Worm (Caenorhabditis elegans) whole organism, late embryonic: ENCODE measurements around the gene prp-8.

Experiments used
- C08G9.2 ChIP-seq: sonication (generic microtip); optimal IDR thresholded peaks from 2 replicates; lab custom pipeline; 2016; ENCODE audit warnings: mild to moderate bottlenecking, missing genetic modification characterization, moderate library complexity, missing compliant biosample characterization
- C38D4.7 ChIP-seq: fragments of 200-800 bp; sonication (Bioruptor generic); optimal IDR thresholded peaks from 2 replicates; lab custom pipeline; 2018; ENCODE audit warnings: mild to moderate bottlenecking, missing genetic modification characterization, moderate library complexity, missing compliant biosample characterization
- Y22D7AL.16 ChIP-seq: sonication (generic microtip); optimal IDR thresholded peaks from 2 replicates; lab custom pipeline; 2016; ENCODE audit warnings: missing genetic modification characterization, missing compliant biosample characterization
- ceh-14 ChIP-seq: sonication (generic microtip); optimal IDR thresholded peaks from 2 replicates; lab custom pipeline; 2016; ENCODE audit warnings: missing genotype, missing genetic modification characterization, missing compliant biosample characterization
- ceh-18 ChIP-seq: sonication (generic microtip); optimal IDR thresholded peaks from 2 replicates; lab custom pipeline; 2016; ENCODE audit warnings: missing genetic modification characterization, missing compliant biosample characterization
- ceh-19 ChIP-seq: fragments of 200-800 bp; sonication (Bioruptor generic); optimal IDR thresholded peaks from 2 replicates; lab custom pipeline; 2018; ENCODE audit warnings: mild to moderate bottlenecking, missing genetic modification characterization, missing compliant biosample characterization
- ceh-2 ChIP-seq: sonication (generic microtip); optimal IDR thresholded peaks from 2 replicates; lab custom pipeline; 2016; ENCODE audit warnings: missing genotype, missing genetic modification characterization, missing compliant biosample characterization
- ceh-22 ChIP-seq: sonication (generic microtip); optimal IDR thresholded peaks from 2 replicates; lab custom pipeline; 2017; ENCODE audit warnings: missing biosample characterization, missing genetic modification characterization
- ceh-24 ChIP-seq: sonication (generic microtip); optimal IDR thresholded peaks from 2 replicates; lab custom pipeline; 2016; ENCODE audit warnings: mild to moderate bottlenecking, missing genetic modification characterization, missing compliant biosample characterization
- ceh-30 ChIP-seq: fragments of 150-350 bp; optimal IDR thresholded peaks from 2 replicates; lab custom pipeline; 2014; ENCODE audit warnings: missing biosample characterization, missing genetic modification characterization
- ceh-31 ChIP-seq: sonication (generic microtip); optimal IDR thresholded peaks from 2 replicates; lab custom pipeline; 2016; ENCODE audit warnings: missing genetic modification characterization, missing compliant biosample characterization
- ceh-34 ChIP-seq: sonication (generic microtip); optimal IDR thresholded peaks from 2 replicates; lab custom pipeline; 2016; ENCODE audit warnings: mild to moderate bottlenecking, missing genetic modification characterization, missing compliant biosample characterization
- ceh-6 ChIP-seq: fragments of 200-800 bp; sonication (Bioruptor generic); optimal IDR thresholded peaks from 2 replicates; lab custom pipeline; 2018; ENCODE audit warnings: mild to moderate bottlenecking, missing genetic modification characterization, missing compliant biosample characterization
- ceh-9 ChIP-seq: sonication (generic microtip); optimal IDR thresholded peaks from 2 replicates; lab custom pipeline; 2016; ENCODE audit warnings: mild to moderate bottlenecking, missing genetic modification characterization, inconsistent platforms, missing compliant biosample characterization
- che-1 ChIP-seq: sonication (generic microtip); optimal IDR thresholded peaks from 2 replicates; lab custom pipeline; 2016; ENCODE audit warnings: mild to moderate bottlenecking, missing genetic modification characterization, missing compliant biosample characterization
- dmd-4 ChIP-seq: sonication (generic microtip); optimal IDR thresholded peaks from 2 replicates; lab custom pipeline; 2016; ENCODE audit warnings: borderline replicate concordance, missing genetic modification characterization, missing compliant biosample characterization
- dve-1 ChIP-seq: sonication (generic microtip); optimal IDR thresholded peaks from 2 replicates; lab custom pipeline; 2017; ENCODE audit warnings: antibody characterized with exemption, mild to moderate bottlenecking, missing genetic modification characterization, missing compliant biosample characterization
- elt-2 ChIP-seq: sonication (generic microtip); optimal IDR thresholded peaks from 2 replicates; lab custom pipeline; 2016; ENCODE audit warnings: missing genetic modification reagents, missing genetic modification characterization, missing compliant biosample characterization
- elt-4 ChIP-seq: sonication (generic microtip); optimal IDR thresholded peaks from 2 replicates; lab custom pipeline; 2016; ENCODE audit warnings: missing genetic modification characterization, missing compliant biosample characterization
- ets-4 ChIP-seq: sonication (generic microtip); optimal IDR thresholded peaks from 2 replicates; lab custom pipeline; 2016; ENCODE audit warnings: missing genetic modification characterization, missing compliant biosample characterization
- eyg-1 ChIP-seq: sonication (generic microtip); optimal IDR thresholded peaks from 2 replicates; lab custom pipeline; 2016; ENCODE audit warnings: missing genotype, missing genetic modification characterization, missing compliant biosample characterization
- fax-1 ChIP-seq: sonication (generic microtip); optimal IDR thresholded peaks from 2 replicates; lab custom pipeline; 2016; ENCODE audit warnings: missing genotype, missing genetic modification characterization, missing compliant biosample characterization
- fkh-10 ChIP-seq: fragments of 150-350 bp; optimal IDR thresholded peaks from 2 replicates; lab custom pipeline; 2014; ENCODE audit warnings: missing biosample characterization, missing genetic modification reagents, missing genetic modification characterization
- gmeb-2 ChIP-seq: sonication (generic microtip); optimal IDR thresholded peaks from 2 replicates; lab custom pipeline; 2016; ENCODE audit warnings: missing genetic modification characterization, inconsistent platforms, missing compliant biosample characterization
- hlh-15 ChIP-seq: sonication (generic microtip); optimal IDR thresholded peaks from 2 replicates; lab custom pipeline; 2016; ENCODE audit warnings: missing genetic modification characterization, missing compliant biosample characterization
- hlh-30 ChIP-seq: sonication (generic microtip); optimal IDR thresholded peaks from 2 replicates; lab custom pipeline; 2017; ENCODE audit warnings: antibody characterized with exemption, missing genetic modification characterization, missing compliant biosample characterization; ENCODE audit not compliant: insufficient read depth
- hlh-6 ChIP-seq: sonication (generic microtip); optimal IDR thresholded peaks from 2 replicates; lab custom pipeline; 2016; ENCODE audit warnings: missing genotype, missing genetic modification characterization, missing compliant biosample characterization
- lim-6 ChIP-seq: sonication (generic microtip); optimal IDR thresholded peaks from 2 replicates; lab custom pipeline; 2016; ENCODE audit warnings: missing genetic modification characterization, missing compliant biosample characterization
- lin-11 ChIP-seq: fragments of 200-800 bp; sonication (Bioruptor generic); optimal IDR thresholded peaks from 2 replicates; lab custom pipeline; 2018; ENCODE audit warnings: mild to moderate bottlenecking, missing genetic modification characterization, missing compliant biosample characterization
- nfya-1 ChIP-seq: sonication (generic microtip); optimal IDR thresholded peaks from 2 replicates; lab custom pipeline; 2017; ENCODE audit warnings: missing genetic modification characterization, mild to moderate bottlenecking, missing compliant biosample characterization, antibody characterized with exemption, moderate library complexity
- nhr-11 ChIP-seq: fragments of 150-350 bp; optimal IDR thresholded peaks from 2 replicates; lab custom pipeline; 2014; ENCODE audit warnings: missing biosample characterization, missing genetic modification characterization
- npax-4 ChIP-seq: sonication (generic microtip); optimal IDR thresholded peaks from 2 replicates; lab custom pipeline; 2016; ENCODE audit warnings: missing genetic modification characterization, missing compliant biosample characterization
- odd-2 ChIP-seq: sonication (generic microtip); optimal IDR thresholded peaks from 2 replicates; lab custom pipeline; 2017; ENCODE audit warnings: antibody characterized with exemption, mild to moderate bottlenecking, missing genetic modification characterization, missing compliant biosample characterization
- pha-4 ChIP-seq: fragments of 150-350 bp; optimal IDR thresholded peaks from 2 replicates; lab custom pipeline; 2018; ENCODE audit warnings: missing biosample characterization, missing genetic modification reagents, missing genetic modification characterization
- pqm-1 ChIP-seq: sonication (generic microtip); optimal IDR thresholded peaks from 2 replicates; lab custom pipeline; 2016; ENCODE audit warnings: missing genetic modification characterization, missing compliant biosample characterization
- ref-2 ChIP-seq: sonication (generic microtip); optimal IDR thresholded peaks from 2 replicates; lab custom pipeline; 2016; ENCODE audit warnings: missing genetic modification characterization, missing compliant biosample characterization
- rnt-1 ChIP-seq: sonication (generic microtip); optimal IDR thresholded peaks from 2 replicates; lab custom pipeline; 2016; ENCODE audit warnings: missing genetic modification characterization, missing compliant biosample characterization
- sdc-2 ChIP-seq: sonication (generic microtip); optimal IDR thresholded peaks from 2 replicates; lab custom pipeline; 2016; ENCODE audit warnings: missing genotype, missing genetic modification characterization, missing compliant biosample characterization
- sox-2 ChIP-seq: fragments of 200-800 bp; sonication (Bioruptor generic); IDR thresholded peaks from 2 replicates; pipeline ENCODE4 v1.3.6; 2022; ENCODE audit warnings: missing genetic modification reagents, missing genetic modification characterization, missing compliant biosample characterization
- sox-4 ChIP-seq: sonication (generic microtip); optimal IDR thresholded peaks from 2 replicates; lab custom pipeline; 2017; ENCODE audit warnings: mild to moderate bottlenecking, missing genetic modification characterization, inconsistent platforms, missing compliant biosample characterization
- syd-9 ChIP-seq: sonication (generic microtip); optimal IDR thresholded peaks from 2 replicates; lab custom pipeline; 2016; ENCODE audit warnings: mild to moderate bottlenecking, missing genetic modification characterization, moderate library complexity, missing compliant biosample characterization
- tbx-2 ChIP-seq: sonication (generic microtip); optimal IDR thresholded peaks from 2 replicates; lab custom pipeline; 2016; ENCODE audit warnings: missing genetic modification characterization, missing compliant biosample characterization
- ttx-3 ChIP-seq: sonication (generic microtip); optimal IDR thresholded peaks from 2 replicates; lab custom pipeline; 2016; ENCODE audit warnings: missing genetic modification reagents, missing genetic modification characterization, missing compliant biosample characterization
- unc-42 ChIP-seq: sonication (generic microtip); optimal IDR thresholded peaks from 2 replicates; lab custom pipeline; 2016; ENCODE audit warnings: missing genotype, missing genetic modification characterization, missing compliant biosample characterization
- unc-55 ChIP-seq: sonication (generic microtip); optimal IDR thresholded peaks from 2 replicates; lab custom pipeline; 2017; ENCODE audit warnings: missing biosample characterization, missing genetic modification reagents, missing genetic modification characterization
- unc-86 ChIP-seq: sonication (generic microtip); optimal IDR thresholded peaks from 2 replicates; lab custom pipeline; 2016; ENCODE audit warnings: missing genetic modification characterization, missing compliant biosample characterization

The prp-8 gene

ce11 chrIII:8126978-8127377, 37.2 kb upstream of the prp-8 start:
- no peak for TF ChIP-seq pqm-1
- TF ChIP-seq ttx-3 (tag; lab: Kevin White, UChicago), result no peak
- TF ChIP-seq pha-4 (tag; lab: Kevin White, UChicago), result no peak
- peak; percentile 65 for TF ChIP-seq ceh-31 (tag; lab: Kevin White, UChicago)
- peak; percentile 15 for TF ChIP-seq nfya-1
- TF ChIP-seq unc-55 (GFP tag; lab: Kevin White, UChicago), result no peak
- no peak for TF ChIP-seq ceh-9 (tag; lab: Kevin White, UChicago)
- TF ChIP-seq che-1 (tag; lab: Kevin White, UChicago), result no peak
- peak; percentile 29 for TF ChIP-seq ceh-14 (tag; lab: Kevin White, UChicago)
- peak; percentile 28 for TF ChIP-seq ceh-2 (tag; lab: Kevin White, UChicago)
- TF ChIP-seq dmd-4, result no peak
- TF ChIP-seq ref-2, result peak; percentile 34
- peak; percentile 21 for TF ChIP-seq ceh-18
- peak; percentile 23 for TF ChIP-seq tbx-2 (tag; lab: Kevin White, UChicago)
- TF ChIP-seq sox-2, result no peak
- TF ChIP-seq sdc-2 (tag; lab: Kevin White, UChicago), result peak; percentile 37
- peak; percentile 57 for TF ChIP-seq syd-9
- TF ChIP-seq unc-42 (tag; lab: Kevin White, UChicago), result peak; percentile 32
- peak; percentile 9 for TF ChIP-seq rnt-1
- peak; percentile 22 for TF ChIP-seq hlh-30 (tag; lab: Kevin White, UChicago)
- TF ChIP-seq elt-2, result peak; percentile 1
- TF ChIP-seq lim-6 (tag; lab: Kevin White, UChicago), result no peak
- no peak for TF ChIP-seq odd-2 (tag; lab: Kevin White, UChicago)
- TF ChIP-seq ceh-6 (GFP tag; lab: Kevin White, UChicago), result no peak
- peak; percentile 38 for TF ChIP-seq ceh-34 (tag; lab: Kevin White, UChicago)

- TF ChIP-seq nhr-11 (tag; lab: Kevin White, UChicago) (no peak), ceh-14 (tag; lab: Kevin White, UChicago) (no peak), tbx-2 (tag; lab: Kevin White, UChicago) (no peak), elt-4 (tag; lab: Kevin White, UChicago) (no peak), npax-4 (no peak)
Observed at ce11 chrIII:8129195-8129594, 35.0 kb upstream of the prp-8 start.

ce11 chrIII:8130177-8130902, 33.8 kb upstream of the prp-8 start, which contains the start of the genes rpl-21 and C14B9.10:
TSS of gene rpl-21 (minus strand) at chrIII:8130227.
TSS of gene C14B9.10 (plus strand) at chrIII:8130852.
- TF ChIP-seq syd-9 (no peak), Y22D7AL.16 (tag; lab: Kevin White, UChicago) (no peak), nhr-11 (tag; lab: Kevin White, UChicago) (no peak), gmeb-2 (tag; lab: Kevin White, UChicago) (no peak), sox-4 (tag; lab: Kevin White, UChicago) (no peak), hlh-15 (no peak), C38D4.7 (GFP tag; lab: Kevin White, UChicago) (no peak), npax-4 (no peak), ceh-19 (GFP tag; lab: Kevin White, UChicago) (no peak), rnt-1 (no peak), nfya-1 (peak; percentile 92), fkh-10 (GFP tag; lab: Kevin White, UChicago) (no peak), hlh-6 (tag; lab: Kevin White, UChicago) (no peak), ceh-31 (tag; lab: Kevin White, UChicago) (peak; percentile 64), tbx-2 (tag; lab: Kevin White, UChicago) (peak; percentile 49), fax-1 (no peak), unc-42 (tag; lab: Kevin White, UChicago) (peak; percentile 61), unc-86 (tag; lab: Kevin White, UChicago) (no peak), lim-6 (tag; lab: Kevin White, UChicago) (no peak), ttx-3 (tag; lab: Kevin White, UChicago) (no peak), C08G9.2 (no peak), sdc-2 (tag; lab: Kevin White, UChicago) (no peak), sox-2 (no peak), pqm-1 (no peak), ceh-2 (tag; lab: Kevin White, UChicago) (no peak), dve-1 (tag; lab: Kevin White, UChicago) (peak; percentile 28), odd-2 (tag; lab: Kevin White, UChicago) (no peak), eyg-1 (no peak), ceh-9 (tag; lab: Kevin White, UChicago) (no peak), dmd-4 (no peak), ceh-24 (tag; lab: Kevin White, UChicago) (no peak), ets-4 (tag; lab: Kevin White, UChicago) (no peak), ceh-22 (no peak), ceh-30 (tag; lab: Kevin White, UChicago) (no peak), elt-4 (tag; lab: Kevin White, UChicago) (no peak), lin-11 (tag; lab: Kevin White, UChicago) (no peak)
